Worm (Caenorhabditis elegans) whole organism, L4/young adult: Measurements from ENCODE around the gene glr-7.

Experiments
- W03F9.2 ChIP-seq: fragments of 150-350 bp; optimal IDR thresholded peaks from 2 replicates; lab custom pipeline; 2014; ENCODE audit warnings: missing biosample characterization, missing genetic modification characterization
- dao-5 ChIP-seq: sonication (generic microtip); optimal IDR thresholded peaks from 2 replicates; lab custom pipeline; 2016; ENCODE audit warnings: missing genotype, missing genetic modification characterization, moderate library complexity, missing compliant biosample characterization
- him-1 ChIP-seq: sonication (generic microtip); optimal IDR thresholded peaks from 2 replicates; lab custom pipeline; 2016; ENCODE audit warnings: missing genotype, missing genetic modification reagents, missing genetic modification characterization, missing compliant biosample characterization

The glr-7 gene

ce11 chrX:2419777-2420176, at the start of gene glr-7:
Gene glr-7 (minus strand): TSS chrX:2419877.
- TF ChIP-seq W03F9.2 (no peak), him-1 (tag; lab: Kevin White, UChicago) (no peak), dao-5 (no peak)

DNA sequence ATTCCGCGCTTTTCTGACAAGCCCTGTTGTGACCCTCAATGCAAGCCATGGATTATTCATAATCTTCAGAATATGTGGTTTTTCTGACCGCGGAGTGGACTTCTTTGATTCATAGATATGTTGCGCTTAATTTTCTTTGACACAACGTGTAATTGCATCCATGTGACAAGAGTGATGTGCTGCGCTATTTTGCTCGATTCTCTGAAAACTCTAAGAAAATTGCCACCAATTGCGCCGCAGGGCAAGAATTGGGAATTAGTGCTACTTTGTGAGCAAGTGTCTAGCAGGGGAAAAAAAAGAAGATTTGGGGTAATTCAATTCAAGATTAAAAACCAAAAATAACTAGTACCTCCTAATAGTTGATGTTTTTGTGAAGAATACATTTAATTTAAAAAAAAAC, 44.4 kb upstream of the glr-7 start:
- TF ChIP-seq W03F9.2 (no peak), dao-5 (no peak), him-1 (tag; lab: Kevin White, UChicago) (no peak)

- TF ChIP-seq W03F9.2 (no peak), dao-5 (no peak), him-1 (tag; lab: Kevin White, UChicago) (no peak)
Observed at ce11 chrX:2461742-2462141, 42.1 kb upstream of the glr-7 start.

DNA sequence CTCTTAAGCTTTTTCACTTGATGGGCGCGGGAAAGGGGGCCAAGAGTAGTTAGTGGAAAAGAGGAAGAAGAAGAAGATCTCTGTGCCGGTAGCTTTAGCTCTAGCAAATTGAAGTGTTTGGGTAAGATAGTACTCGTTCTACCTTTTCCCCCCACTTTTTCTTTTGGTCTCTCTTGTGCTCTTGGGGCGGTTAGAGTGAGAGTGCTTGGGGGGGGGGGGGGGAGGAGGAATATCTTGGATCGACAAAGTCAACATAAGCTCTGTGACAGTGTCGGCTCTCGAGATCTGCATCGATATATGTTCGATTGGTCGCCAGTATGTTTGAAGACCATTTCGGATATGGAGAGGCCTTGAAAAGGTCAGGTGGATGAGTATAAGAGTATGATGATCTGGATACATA, 40.1 kb upstream of the glr-7 start, which contains the start of gene fox-1:
Gene fox-1 (minus strand): TSS at position 101 of the 400 bp plus-strand sequence.
- TF ChIP-seq dao-5, result no peak

DNA sequence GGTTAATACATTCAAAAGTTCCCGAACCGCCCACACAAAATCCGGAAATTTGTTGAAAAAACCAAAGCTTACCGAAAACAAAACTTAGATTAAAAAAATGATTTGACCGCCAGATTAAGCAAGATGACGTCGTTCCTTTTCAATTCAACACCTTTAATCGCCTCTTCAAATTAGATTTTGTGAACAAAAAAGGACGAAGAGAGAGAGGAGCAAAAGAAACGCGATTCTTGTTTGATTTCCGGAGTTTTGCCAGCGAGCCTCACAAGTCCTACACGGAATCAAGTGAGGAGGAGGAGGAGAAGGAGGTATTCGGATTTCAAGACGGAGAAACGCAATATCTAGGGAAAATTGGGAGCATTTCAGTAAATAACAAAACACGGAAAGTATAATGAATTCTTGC, 37.8 kb upstream of the glr-7 start:
- no peak for TF ChIP-seq W03F9.2
- no peak for TF ChIP-seq him-1 (tag; lab: Kevin White, UChicago)
- no peak for TF ChIP-seq dao-5

DNA sequence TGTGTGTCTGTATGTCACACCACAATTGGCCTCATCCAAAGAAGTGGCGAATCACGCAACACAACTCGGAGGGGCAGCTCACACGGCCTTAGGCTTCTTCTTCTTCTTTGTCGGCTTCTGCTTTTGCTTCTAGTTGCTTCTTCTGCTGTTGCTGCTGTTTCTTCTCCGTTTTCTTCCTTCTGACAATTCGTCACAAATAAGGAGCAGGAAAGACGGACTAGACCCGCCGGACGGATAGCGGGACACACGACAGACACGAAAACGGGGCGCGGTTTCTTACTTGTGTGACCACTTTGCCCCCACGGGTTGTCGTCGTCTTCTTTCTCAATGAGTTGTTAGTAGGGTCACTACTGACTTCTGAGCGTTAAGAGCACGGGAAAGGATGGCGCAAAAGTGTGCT, 36.5 kb upstream of the glr-7 start:
- TF ChIP-seq dao-5 (no peak), him-1 (tag; lab: Kevin White, UChicago) (peak; percentile 3)

- no peak for TF ChIP-seq him-1 (tag; lab: Kevin White, UChicago)
- no peak for TF ChIP-seq W03F9.2
- no peak for TF ChIP-seq dao-5
Observed at ce11 chrX:2454914-2455313, 35.2 kb upstream of the glr-7 start.

ce11 chrX:2452716-2453115, 33.0 kb upstream of the glr-7 start:
- TF ChIP-seq dao-5 (no peak), W03F9.2 (no peak), him-1 (tag; lab: Kevin White, UChicago) (no peak)

ce11 chrX:2452297-2452696, 32.6 kb upstream of the glr-7 start:
- no peak for TF ChIP-seq dao-5
- TF ChIP-seq W03F9.2, result no peak
- TF ChIP-seq him-1 (tag; lab: Kevin White, UChicago), result no peak

- no peak for TF ChIP-seq him-1 (tag; lab: Kevin White, UChicago)
- no peak for TF ChIP-seq dao-5
- no peak for TF ChIP-seq W03F9.2
Observed at ce11 chrX:2450994-2451393, 31.3 kb upstream of the glr-7 start.

- TF ChIP-seq W03F9.2, result no peak
- TF ChIP-seq dao-5, result no peak
- TF ChIP-seq him-1 (tag; lab: Kevin White, UChicago), result no peak
Observed at ce11 chrX:2447214-2447613, 27.5 kb upstream of the glr-7 start.

DNA sequence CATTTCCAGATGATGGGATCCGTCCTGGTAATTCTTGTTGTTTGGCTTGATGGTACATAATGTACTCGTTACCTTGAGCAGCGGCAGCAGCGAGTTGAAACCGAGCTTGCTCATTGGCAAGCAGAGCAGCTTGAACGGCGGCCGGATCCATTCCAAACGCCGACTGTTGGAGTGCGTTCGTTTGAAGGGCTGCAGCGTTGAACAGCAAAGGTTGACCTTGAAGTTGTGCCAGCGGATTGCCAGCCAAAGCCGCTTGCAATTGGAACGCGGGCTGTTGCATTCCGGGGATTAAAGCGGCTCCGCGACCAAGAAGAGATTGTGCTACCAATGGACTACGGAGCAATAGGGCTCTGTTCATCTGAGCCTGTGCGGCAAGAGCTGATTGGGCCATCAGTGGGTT, 26.5 kb upstream of the glr-7 start:
- TF ChIP-seq W03F9.2 (no peak), him-1 (tag; lab: Kevin White, UChicago) (no peak), dao-5 (no peak)

DNA sequence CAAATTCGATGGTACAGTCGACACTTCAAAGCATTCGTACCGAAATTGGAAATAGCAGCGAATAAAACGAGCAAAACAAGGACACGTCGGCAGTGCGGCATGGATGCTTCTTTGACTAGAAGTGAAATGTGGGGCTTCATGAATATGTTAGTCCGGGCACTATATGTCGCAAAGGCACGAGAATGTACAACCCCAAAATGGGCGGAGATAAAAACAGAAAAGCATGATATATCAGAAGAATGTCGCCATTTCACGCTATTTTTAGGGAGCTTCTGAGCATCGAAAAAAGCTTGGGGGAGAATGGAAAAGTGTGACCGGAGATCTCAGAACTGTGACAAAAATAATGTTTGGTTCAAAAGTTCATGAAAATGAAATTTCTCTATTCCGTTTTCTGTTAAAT, 23.6 kb upstream of the glr-7 start, which contains the start of gene T07D1.3:
Gene T07D1.3 (minus strand): TSS at position 101 of the 400 bp plus-strand sequence.
- TF ChIP-seq him-1 (tag; lab: Kevin White, UChicago), result no peak
- no peak for TF ChIP-seq dao-5
- TF ChIP-seq W03F9.2, result no peak

- TF ChIP-seq W03F9.2, result no peak
- no peak for TF ChIP-seq him-1 (tag; lab: Kevin White, UChicago)
- TF ChIP-seq dao-5, result no peak
Observed at ce11 chrX:2441163-2441562, 21.5 kb upstream of the glr-7 start.

DNA sequence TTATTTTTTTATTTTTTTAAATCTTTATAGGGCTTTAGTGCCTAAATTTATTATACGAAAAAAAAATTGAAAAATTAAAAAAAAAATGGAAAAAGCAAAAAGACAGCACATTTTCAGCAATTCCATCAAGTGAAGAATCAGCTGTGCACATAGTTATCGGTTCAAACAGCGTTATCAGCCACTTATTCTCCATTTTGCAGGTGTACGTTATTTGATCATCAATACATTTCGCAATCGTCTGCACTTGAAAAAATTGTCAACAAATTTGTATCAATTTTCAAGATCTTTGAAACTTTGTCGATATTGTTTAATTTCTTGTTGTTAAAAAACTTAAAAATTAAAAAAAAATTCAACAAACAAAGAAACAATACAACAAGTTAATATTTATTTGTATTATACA, 20.1 kb upstream of the glr-7 start:
- TF ChIP-seq dao-5 (no peak), him-1 (tag; lab: Kevin White, UChicago) (no peak), W03F9.2 (no peak)

- TF ChIP-seq dao-5, result no peak
- no peak for TF ChIP-seq W03F9.2
- TF ChIP-seq him-1 (tag; lab: Kevin White, UChicago), result no peak
Observed at ce11 chrX:2439309-2439708, 19.6 kb upstream of the glr-7 start.

DNA sequence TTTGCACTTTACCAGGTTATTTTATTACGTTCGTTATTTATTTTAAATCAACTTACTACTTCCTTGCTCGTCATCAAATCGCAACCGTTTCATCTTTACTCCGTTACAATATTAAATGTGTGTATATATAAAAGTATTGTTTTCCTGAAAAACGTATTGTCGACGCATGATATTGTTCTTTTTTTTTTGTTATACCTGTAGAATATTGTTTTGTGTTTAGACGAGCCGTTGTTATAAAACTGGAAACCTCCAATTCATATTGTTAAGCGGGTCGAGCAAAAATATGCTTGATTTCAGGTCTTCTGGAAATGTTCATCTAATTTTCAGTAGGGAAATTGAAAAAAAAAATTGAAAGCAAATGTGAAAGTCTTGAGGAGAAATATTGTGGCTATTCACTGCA, 19.2 kb upstream of the glr-7 start, which contains the start of gene gid-2:
Gene gid-2 (minus strand): TSS at position 101 of the 400 bp plus-strand sequence.
- TF ChIP-seq him-1 (tag; lab: Kevin White, UChicago) (no peak), dao-5 (no peak), W03F9.2 (no peak)
